Fruit fly (Drosophila melanogaster) whole organism, embryonic: ENCODE data around the gene mxt.
A peak's percentile ranks its signal among the peaks of the same experiment; 100 is the strongest.

Experiments used
- Blimp-1 ChIP-seq: fragments of 200-800 bp; sonication (Bioruptor generic); optimal IDR thresholded peaks from 3 replicates; lab custom pipeline; 2018; ENCODE audit warnings: missing biosample characterization, missing genetic modification characterization, mild to moderate bottlenecking, moderate library complexity, missing genetic modification reagents
- CG10209 ChIP-seq: fragments of 200-800 bp; sonication (Bioruptor generic); optimal IDR thresholded peaks from 3 replicates; lab custom pipeline; 2017; ENCODE audit warnings: missing biosample characterization, mild to moderate bottlenecking, missing genetic modification characterization, missing genetic modification reagents
- CG10462 ChIP-seq: fragments of 200-800 bp; sonication (Bioruptor generic); optimal IDR thresholded peaks from 2 replicates; lab custom pipeline; 2016; ENCODE audit warnings: missing biosample characterization, missing genetic modification characterization
- CG10654 ChIP-seq: fragments of 200-800 bp; sonication (Bioruptor generic); optimal IDR thresholded peaks from 2 replicates; lab custom pipeline; 2016; ENCODE audit warnings: missing biosample characterization, missing genetic modification characterization
- CG11085 ChIP-seq: fragments of 200-800 bp; sonication (Bioruptor generic); IDR thresholded peaks from 2 replicates; pipeline ENCODE4 v1.3.6; 2022; ENCODE audit warnings: missing biosample characterization, missing genetic modification characterization
- CG11695 ChIP-seq: fragments of 200-800 bp; sonication (Bioruptor generic); IDR thresholded peaks from 3 replicates; pipeline ENCODE4 v1.3.6; 2022; ENCODE audit warnings: missing biosample characterization, missing genetic modification characterization
- CG11723 ChIP-seq: fragments of 200-800 bp; sonication (Bioruptor generic); optimal IDR thresholded peaks from 2 replicates; lab custom pipeline; 2017; ENCODE audit warnings: missing biosample characterization, mild to moderate bottlenecking, missing genetic modification characterization
- CG12071 ChIP-seq: fragments of 200-800 bp; sonication (Bioruptor generic); optimal IDR thresholded peaks from 3 replicates; lab custom pipeline; 2018; ENCODE audit warnings: missing biosample characterization, mild to moderate bottlenecking, missing genetic modification characterization
- CG12155 ChIP-seq: fragments of 200-800 bp; sonication (Bioruptor generic); optimal IDR thresholded peaks from 3 replicates; lab custom pipeline; 2016; ENCODE audit warnings: missing biosample characterization, missing genetic modification characterization
- CG12219 ChIP-seq: fragments of 200-800 bp; sonication (Bioruptor generic); optimal IDR thresholded peaks from 3 replicates; lab custom pipeline; 2018; ENCODE audit warnings: missing biosample characterization, mild to moderate bottlenecking, missing genetic modification characterization
- CG12299 ChIP-seq: fragments of 200-800 bp; sonication (Bioruptor generic); optimal IDR thresholded peaks from 2 replicates; lab custom pipeline; 2018; ENCODE audit warnings: missing biosample characterization, mild to moderate bottlenecking, missing genetic modification characterization
- CG14667 ChIP-seq: fragments of 200-800 bp; sonication (Bioruptor generic); IDR thresholded peaks from 2 replicates; pipeline ENCODE4 v1.3.6; 2022; ENCODE audit warnings: missing biosample characterization, missing genetic modification characterization
- CG15601 ChIP-seq: fragments of 200-800 bp; sonication (Bioruptor generic); optimal IDR thresholded peaks from 3 replicates; lab custom pipeline; 2019; ENCODE audit warnings: missing biosample characterization, mild to moderate bottlenecking, missing genetic modification characterization, moderate library complexity
- CG2116 ChIP-seq: fragments of 200-800 bp; sonication (Bioruptor generic); optimal IDR thresholded peaks from 3 replicates; lab custom pipeline; 2018; ENCODE audit warnings: missing biosample characterization, mild to moderate bottlenecking, missing genetic modification characterization
- CG2199 ChIP-seq: fragments of 200-800 bp; sonication (Bioruptor generic); IDR thresholded peaks from 3 replicates; pipeline ENCODE4 v1.3.6; 2022; ENCODE audit warnings: missing biosample characterization, missing genetic modification characterization
- CG2889 ChIP-seq: fragments of 200-800 bp; sonication (Bioruptor generic); IDR thresholded peaks from 3 replicates; pipeline ENCODE4 v1.3.6; 2022; ENCODE audit warnings: missing biosample characterization, missing genetic modification characterization
- CG32767 ChIP-seq: fragments of 200-800 bp; sonication (Bioruptor generic); IDR thresholded peaks from 2 replicates; pipeline ENCODE4 v1.3.6; 2022; ENCODE audit warnings: missing biosample characterization, missing genetic modification characterization
- CG34224 ChIP-seq: fragments of 200-800 bp; sonication (Bioruptor generic); IDR thresholded peaks from 3 replicates; pipeline ENCODE4 v1.3.6; 2022; ENCODE audit warnings: missing biosample characterization, missing genetic modification characterization; ENCODE audit not compliant: partially characterized antibody
- CG34376 ChIP-seq: fragments of 200-800 bp; sonication (Bioruptor generic); optimal IDR thresholded peaks from 2 replicates; lab custom pipeline; 2018; ENCODE audit warnings: missing biosample characterization, mild to moderate bottlenecking, missing genetic modification characterization
- CG4328 ChIP-seq: fragments of 200-800 bp; sonication (Bioruptor generic); optimal IDR thresholded peaks from 3 replicates; lab custom pipeline; 2017; ENCODE audit warnings: missing biosample characterization, missing genetic modification reagents, missing genetic modification characterization
- CG4820 ChIP-seq: fragments of 200-800 bp; sonication (Bioruptor generic); optimal IDR thresholded peaks from 3 replicates; lab custom pipeline; 2016; ENCODE audit warnings: missing biosample characterization, missing genetic modification characterization
- CG6654 ChIP-seq: fragments of 200-800 bp; sonication (Bioruptor generic); optimal IDR thresholded peaks from 2 replicates; lab custom pipeline; 2017; ENCODE audit warnings: missing biosample characterization, mild to moderate bottlenecking, missing genetic modification characterization
- CG7786 ChIP-seq: fragments of 200-800 bp; sonication (Bioruptor generic); optimal IDR thresholded peaks from 2 replicates; lab custom pipeline; 2016; ENCODE audit warnings: missing biosample characterization, missing genetic modification characterization
- CG7987 ChIP-seq: fragments of 200-800 bp; sonication (Bioruptor generic); optimal IDR thresholded peaks from 2 replicates; lab custom pipeline; 2018; ENCODE audit warnings: missing biosample characterization, mild to moderate bottlenecking, missing genetic modification characterization, moderate library complexity
- CG8924 ChIP-seq: fragments of 200-800 bp; optimal IDR thresholded peaks from 3 replicates; lab custom pipeline; 2019; ENCODE audit warnings: missing biosample characterization, mild to moderate bottlenecking, missing genetic modification characterization, moderate library complexity
- CG9609 ChIP-seq: fragments of 200-800 bp; sonication (Bioruptor generic); optimal IDR thresholded peaks from 3 replicates; lab custom pipeline; 2016; ENCODE audit warnings: missing biosample characterization, missing genetic modification characterization
- CkIIα-i1 ChIP-seq: fragments of 200-800 bp; sonication (Bioruptor generic); IDR thresholded peaks from 2 replicates; pipeline ENCODE4 v1.3.6; 2022; ENCODE audit warnings: missing biosample characterization, missing genetic modification characterization
- D19B ChIP-seq: fragments of 200-800 bp; sonication (Bioruptor generic); optimal IDR thresholded peaks from 2 replicates; lab custom pipeline; 2017; ENCODE audit warnings: missing biosample characterization, mild to moderate bottlenecking, missing genetic modification characterization
- Hr39 ChIP-seq: fragments of >200 bp; optimal IDR thresholded peaks from 2 replicates; lab custom pipeline; 2017
- Hr51 ChIP-seq, 2 experiments: fragments of 200-800 bp; sonication (Bioruptor generic); optimal IDR thresholded peaks; 2 replicates in 1 of 2; 3 replicates in 1 of 2; lab custom pipeline; 2016 to 2018; ENCODE audit warnings: missing biosample characterization in 2 of 2, missing genetic modification characterization in 2 of 2, mild to moderate bottlenecking in 1 of 2, moderate library complexity in 1 of 2
- Hr78 ChIP-seq, 2 experiments: fragments of 200-800 bp in 1 of 2; fragments of >200 bp in 1 of 2; sonication (Bioruptor generic) in 1 of 2; optimal IDR thresholded peaks; 2 replicates each; lab custom pipeline; 2017 to 2019; ENCODE audit warnings: missing biosample characterization in 2 of 2, missing genetic modification characterization in 2 of 2, mild to moderate bottlenecking in 1 of 2, moderate library complexity in 1 of 2
- Neu2 ChIP-seq: fragments of 200-800 bp; sonication (Bioruptor generic); optimal IDR thresholded peaks from 3 replicates; lab custom pipeline; 2016; ENCODE audit warnings: missing biosample characterization, missing genetic modification characterization, borderline replicate concordance
- NfI ChIP-seq: fragments of 200-800 bp; sonication (Bioruptor generic); optimal IDR thresholded peaks from 3 replicates; lab custom pipeline; 2018; ENCODE audit warnings: missing biosample characterization, mild to moderate bottlenecking, missing genetic modification characterization, moderate library complexity
- Pdp1 ChIP-seq, 2 experiments: fragments of 200-800 bp; sonication (Bioruptor generic); optimal IDR thresholded peaks; 3 replicates each; lab custom pipeline; 2016; ENCODE audit warnings: missing biosample characterization in 2 of 2, missing genetic modification characterization in 2 of 2, mild to moderate bottlenecking in 1 of 2, moderate library complexity in 1 of 2
- Ravus ChIP-seq: fragments of 200-800 bp; sonication (Bioruptor generic); IDR thresholded peaks from 2 replicates; pipeline ENCODE4 v1.3.6; 2022; ENCODE audit warnings: missing biosample characterization, missing genetic modification characterization
- Scr ChIP-seq: fragments of 200-800 bp; sonication (Bioruptor generic); IDR thresholded peaks from 2 replicates; pipeline ENCODE4 v1.3.6; 2022; ENCODE audit warnings: missing biosample characterization, missing genetic modification characterization; ENCODE audit not compliant: partially characterized antibody
- Sry-β ChIP-seq: fragments of 200-800 bp; sonication (Bioruptor generic); optimal IDR thresholded peaks from 2 replicates; lab custom pipeline; 2018; ENCODE audit warnings: missing biosample characterization, mild to moderate bottlenecking, missing genetic modification characterization, moderate library complexity
- bcd ChIP-seq: fragments of 200-800 bp; sonication (Bioruptor generic); optimal IDR thresholded peaks from 2 replicates; lab custom pipeline; 2017; ENCODE audit warnings: missing biosample characterization, mild to moderate bottlenecking, missing genetic modification characterization
- chinmo ChIP-seq: fragments of 200-800 bp; sonication (Bioruptor generic); IDR thresholded peaks from 4 replicates; pipeline ENCODE4 v1.3.6; 2022; ENCODE audit warnings: missing biosample characterization, missing genetic modification characterization; ENCODE audit not compliant: partially characterized antibody
- disco-r ChIP-seq: fragments of 200-800 bp; sonication (Bioruptor generic); optimal IDR thresholded peaks from 2 replicates; lab custom pipeline; 2016; ENCODE audit warnings: missing biosample characterization, missing genetic modification characterization
- dmrt11E ChIP-seq: fragments of 200-800 bp; sonication (Bioruptor generic); optimal IDR thresholded peaks from 3 replicates; lab custom pipeline; 2018; ENCODE audit warnings: missing biosample characterization, mild to moderate bottlenecking, missing genetic modification characterization, moderate library complexity
- gem ChIP-seq: fragments of 200-800 bp; sonication (Bioruptor generic); optimal IDR thresholded peaks from 2 replicates; lab custom pipeline; 2019; ENCODE audit warnings: missing biosample characterization, mild to moderate bottlenecking, missing genetic modification characterization, moderate library complexity
- nerfin-2 ChIP-seq: fragments of 200-800 bp; sonication (Bioruptor generic); IDR thresholded peaks from 2 replicates; pipeline ENCODE4 v1.3.6; 2022; ENCODE audit warnings: missing biosample characterization, missing genetic modification characterization; ENCODE audit not compliant: partially characterized antibody
- pfk ChIP-seq: fragments of 200-800 bp; sonication (Bioruptor generic); optimal IDR thresholded peaks from 2 replicates; lab custom pipeline; 2018; ENCODE audit warnings: missing biosample characterization, mild to moderate bottlenecking, missing genetic modification characterization, moderate library complexity
- slou ChIP-seq: fragments of 200-800 bp; sonication (Bioruptor generic); optimal IDR thresholded peaks from 3 replicates; lab custom pipeline; 2016; ENCODE audit warnings: missing biosample characterization, missing genetic modification characterization
- sob ChIP-seq: fragments of 200-800 bp; sonication (Bioruptor generic); IDR thresholded peaks from 2 replicates; pipeline ENCODE4 v1.3.6; 2022; ENCODE audit warnings: missing biosample characterization, missing genetic modification characterization
- tna ChIP-seq: fragments of 200-800 bp; sonication (Bioruptor generic); IDR thresholded peaks from 2 replicates; pipeline ENCODE4 v1.3.6; 2022; ENCODE audit warnings: missing biosample characterization, missing genetic modification characterization; ENCODE audit not compliant: partially characterized antibody
- toy ChIP-seq: fragments of 200-800 bp; sonication (Bioruptor generic); IDR thresholded peaks from 2 replicates; pipeline ENCODE4 v1.3.6; 2022; ENCODE audit warnings: missing biosample characterization, missing genetic modification characterization
- tup ChIP-seq: fragments of 200-800 bp; sonication (Bioruptor generic); optimal IDR thresholded peaks from 2 replicates; lab custom pipeline; 2016; ENCODE audit warnings: missing biosample characterization, mild to moderate bottlenecking, missing genetic modification characterization, moderate library complexity
- usp ChIP-seq: fragments of >200 bp; optimal IDR thresholded peaks from 2 replicates; lab custom pipeline; 2017; ENCODE audit warnings: missing biosample characterization, missing genetic modification characterization

The mxt gene

dm6 chr2L:4856118-4856517 lies 9.0 kb upstream of the mxt start (continued):
- peak in 1 of 2 experiments; percentile 78 for TF ChIP-seq Hr51 (GFP tag; optimal IDR thresholded peaks at IDR 0.05; lab: Kevin White, UChicago)
- peak; percentile 41; the same call in 1 of the 3 replicates for TF ChIP-seq CG2889 (GFP tag; lab: Robert Waterston, UW)
- TF ChIP-seq NfI (GFP tag; lab: Kevin White, UChicago) = peak; percentile 28
- TF ChIP-seq pfk = no peak
- TF ChIP-seq Ravus = no peak
- TF ChIP-seq CG10654 (GFP tag; lab: Kevin White, UChicago) = peak; percentile 46
- TF ChIP-seq bcd (GFP tag; lab: Kevin White, UChicago) = peak; percentile 44
- TF ChIP-seq CG7786 (GFP tag; lab: Kevin White, UChicago) = no peak
- no peak for TF ChIP-seq CG10462 (GFP tag; lab: Kevin White, UChicago)
- TF ChIP-seq gem (tag; lab: Kevin White, UChicago) = peak; percentile 87
- TF ChIP-seq tna = no peak
- no peak for TF ChIP-seq CG6654
- TF ChIP-seq CG7987 (GFP tag; lab: Kevin White, UChicago) = peak; percentile 10
- no peak for TF ChIP-seq sob (GFP tag; lab: Robert Waterston, UW)
- TF ChIP-seq CG14667 = peak; percentile 56
- TF ChIP-seq CG10209 (GFP tag; lab: Kevin White, UChicago) = peak; percentile 43
- TF ChIP-seq Neu2 = no peak
- TF ChIP-seq CG11723 (GFP tag; lab: Kevin White, UChicago) = no peak
- TF ChIP-seq CG34376 (GFP tag; lab: Kevin White, UChicago) = no peak
- TF ChIP-seq Blimp-1 = peak; percentile 82
- peak; percentile 75 for TF ChIP-seq CG8924
- TF ChIP-seq CG12299 (tag; lab: Kevin White, UChicago) = no peak
- peak; percentile 71 for TF ChIP-seq CG32767 (GFP tag; lab: Robert Waterston, UW)
- no peak for TF ChIP-seq CG12155 (GFP tag; lab: Kevin White, UChicago)
- TF ChIP-seq Hr78 (GFP tag; optimal IDR thresholded peaks at IDR 0.05; lab: Kevin White, UChicago) = no peak
- TF ChIP-seq CG34224 (GFP tag; lab: Robert Waterston, UW) = no peak
- no peak for TF ChIP-seq CG15601
- TF ChIP-seq CG12219 (GFP tag; lab: Kevin White, UChicago) = peak; percentile 58
- peak; percentile 52 for TF ChIP-seq CG12071 (GFP tag; lab: Kevin White, UChicago)
- no peak for TF ChIP-seq disco-r (GFP tag; lab: Kevin White, UChicago)
- TF ChIP-seq Scr (GFP tag; lab: Robert Waterston, UW) = no peak
- TF ChIP-seq CG9609 (GFP tag; lab: Kevin White, UChicago) = no peak
- no peak for TF ChIP-seq CG2116 (GFP tag; lab: Kevin White, UChicago)
- no peak for TF ChIP-seq slou (GFP tag; lab: Kevin White, UChicago)
- no peak for TF ChIP-seq Hr39 (lab: Kevin White, UChicago)
- no peak for TF ChIP-seq toy
- TF ChIP-seq Sry-β = no peak
- no peak for TF ChIP-seq nerfin-2 (GFP tag; lab: Robert Waterston, UW)
- no peak for TF ChIP-seq CG2199 (GFP tag; lab: Robert Waterston, UW)
- no peak for TF ChIP-seq CG11085
- no peak for TF ChIP-seq D19B
- TF ChIP-seq Pdp1 (GFP tag; optimal IDR thresholded peaks at IDR 0.05; lab: Kevin White, UChicago) = peak in 1 of 2 experiments; percentile 19
- no peak for TF ChIP-seq chinmo
- no peak for TF ChIP-seq CG4328 (GFP tag; lab: Kevin White, UChicago)
- peak; percentile 6 for TF ChIP-seq CG4820 (GFP tag; lab: Kevin White, UChicago)
- no peak for TF ChIP-seq CkIIα-i1 (GFP tag; lab: Robert Waterston, UW)
- TF ChIP-seq dmrt11E (tag; lab: Kevin White, UChicago) = peak; percentile 66
- TF ChIP-seq usp (GFP tag; lab: Kevin White, UChicago) = no peak
- no peak for TF ChIP-seq tup (GFP tag; lab: Kevin White, UChicago)
- peak; percentile 71 for TF ChIP-seq CG11695 (GFP tag; lab: Robert Waterston, UW)
